Worm (Caenorhabditis elegans) whole organism, L2 larva: ENCODE results near the gene rga-5.

Source experiments
- C34F6.9 ChIP-seq: fragments of 150-350 bp; optimal IDR thresholded peaks from 2 replicates; lab custom pipeline; 2014; ENCODE audit warnings: missing biosample characterization, missing genetic modification characterization
- F13H6.1 ChIP-seq: sonication (generic microtip); optimal IDR thresholded peaks from 2 replicates; lab custom pipeline; 2016; ENCODE audit warnings: missing genetic modification characterization, missing compliant biosample characterization
- R02D3.7 ChIP-seq: fragments of 150-350 bp; optimal IDR thresholded peaks from 2 replicates; lab custom pipeline; 2014; ENCODE audit warnings: missing biosample characterization, missing genetic modification characterization
- Y55F3AM.14 ChIP-seq: fragments of 200-800 bp; sonication (Bioruptor generic); optimal IDR thresholded peaks from 2 replicates; lab custom pipeline; 2018; ENCODE audit warnings: mild to moderate bottlenecking, missing genetic modification characterization, missing compliant biosample characterization
- alr-1 ChIP-seq: fragments of 150-350 bp; optimal IDR thresholded peaks from 2 replicates; lab custom pipeline; 2014; ENCODE audit warnings: missing biosample characterization, missing genetic modification characterization
- aly-2 ChIP-seq: fragments of 150-350 bp; optimal IDR thresholded peaks from 2 replicates; lab custom pipeline; 2014; ENCODE audit warnings: missing biosample characterization, missing genetic modification characterization
- ama-1 ChIP-seq: fragments of 150-350 bp; optimal IDR thresholded peaks from 2 replicates; lab custom pipeline; 2018; ENCODE audit warnings: inconsistent platforms
- blmp-1 ChIP-seq: sonication (generic microtip); optimal IDR thresholded peaks from 2 replicates; lab custom pipeline; 2017; ENCODE audit warnings: missing genetic modification characterization, mild to moderate bottlenecking, missing compliant biosample characterization, antibody characterized with exemption, moderate library complexity; ENCODE audit not compliant: insufficient read depth
- ceh-16 ChIP-seq: fragments of 150-350 bp; optimal IDR thresholded peaks from 2 replicates; lab custom pipeline; 2014; ENCODE audit warnings: missing biosample characterization, missing genetic modification characterization
- ceh-82 ChIP-seq: fragments of 150-350 bp; optimal IDR thresholded peaks from 2 replicates; lab custom pipeline; 2014; ENCODE audit warnings: missing biosample characterization, missing genetic modification characterization
- crh-2 ChIP-seq: sonication (generic microtip); optimal IDR thresholded peaks from 2 replicates; lab custom pipeline; 2017; ENCODE audit warnings: missing biosample characterization, missing genetic modification characterization
- dmd-4 ChIP-seq: sonication (generic microtip); optimal IDR thresholded peaks from 2 replicates; lab custom pipeline; 2017; ENCODE audit warnings: missing biosample characterization, missing genetic modification characterization
- egl-27 ChIP-seq: sonication (generic microtip); optimal IDR thresholded peaks from 3 replicates; lab custom pipeline; 2017; ENCODE audit warnings: missing biosample characterization, missing genetic modification reagents, missing genetic modification characterization
- elt-1 ChIP-seq: fragments of 150-350 bp; optimal IDR thresholded peaks from 2 replicates; lab custom pipeline; 2014; ENCODE audit warnings: missing biosample characterization, missing genetic modification characterization
- elt-3 ChIP-seq: sonication (generic microtip); optimal IDR thresholded peaks from 2 replicates; lab custom pipeline; 2017; ENCODE audit warnings: missing biosample characterization, missing genetic modification characterization
- fos-1 ChIP-seq: fragments of 150-350 bp; optimal IDR thresholded peaks from 2 replicates; lab custom pipeline; 2014; ENCODE audit warnings: missing biosample characterization, missing genetic modification characterization
- gmeb-1 ChIP-seq: fragments of 150-350 bp; optimal IDR thresholded peaks from 2 replicates; lab custom pipeline; 2014; ENCODE audit warnings: missing biosample characterization, missing genetic modification characterization
- lin-11 ChIP-seq: fragments of 150-350 bp; sonication (generic microtip); optimal IDR thresholded peaks from 2 replicates; lab custom pipeline; 2014; ENCODE audit warnings: missing biosample characterization, missing genetic modification characterization, inconsistent platforms, mixed read lengths
- lin-13 ChIP-seq: fragments of 150-350 bp; optimal IDR thresholded peaks from 2 replicates; lab custom pipeline; 2014; ENCODE audit warnings: missing biosample characterization, missing genetic modification reagents, missing genetic modification characterization
- lsy-2 ChIP-seq, 2 experiments: fragments of 150-350 bp in 1 of 2; sonication (generic microtip) in 1 of 2; optimal IDR thresholded peaks; 2 replicates each; lab custom pipeline; 2014 to 2017; ENCODE audit warnings: missing biosample characterization in 2 of 2, missing genetic modification characterization in 2 of 2
- mab-5 ChIP-seq: fragments of 150-350 bp; optimal IDR thresholded peaks from 2 replicates; lab custom pipeline; 2014; ENCODE audit warnings: missing biosample characterization, missing genetic modification characterization
- mbf-1 ChIP-seq: sonication (generic microtip); optimal IDR thresholded peaks from 2 replicates; lab custom pipeline; 2017; ENCODE audit warnings: missing biosample characterization, missing genetic modification characterization
- mdl-1 ChIP-seq, 2 experiments: fragments of 150-350 bp in 1 of 2; sonication (generic microtip) in 1 of 2; optimal IDR thresholded peaks; 2 replicates each; lab custom pipeline; 2017; ENCODE audit warnings: missing biosample characterization in 2 of 2, missing genetic modification characterization in 2 of 2
- nhr-10 ChIP-seq: sonication (generic microtip); optimal IDR thresholded peaks from 2 replicates; lab custom pipeline; 2017; ENCODE audit warnings: missing biosample characterization, missing genetic modification characterization
- nhr-11 ChIP-seq: fragments of 150-350 bp; optimal IDR thresholded peaks from 2 replicates; lab custom pipeline; 2014; ENCODE audit warnings: missing biosample characterization, missing genetic modification characterization
- nhr-12 ChIP-seq: fragments of 150-350 bp; optimal IDR thresholded peaks from 2 replicates; lab custom pipeline; 2014; ENCODE audit warnings: missing biosample characterization, missing genetic modification characterization
- nhr-129 ChIP-seq: fragments of 150-350 bp; optimal IDR thresholded peaks from 2 replicates; lab custom pipeline; 2014; ENCODE audit warnings: missing biosample characterization, missing genetic modification characterization
- nhr-6 ChIP-seq: fragments of 150-350 bp; optimal IDR thresholded peaks from 2 replicates; lab custom pipeline; 2014; ENCODE audit warnings: missing biosample characterization, missing genetic modification characterization
- nhr-77 ChIP-seq: fragments of 150-350 bp; optimal IDR thresholded peaks from 2 replicates; lab custom pipeline; 2014; ENCODE audit warnings: missing biosample characterization, missing genetic modification characterization
- peb-1 ChIP-seq: fragments of 150-350 bp; optimal IDR thresholded peaks from 2 replicates; lab custom pipeline; 2014; ENCODE audit warnings: missing biosample characterization, missing genetic modification characterization
- sem-4 ChIP-seq: fragments of 150-350 bp; optimal IDR thresholded peaks from 2 replicates; lab custom pipeline; 2014; ENCODE audit warnings: missing biosample characterization, missing genetic modification reagents, missing genetic modification characterization
- skn-1 ChIP-seq: sonication (generic microtip); optimal IDR thresholded peaks from 2 replicates; lab custom pipeline; 2017; ENCODE audit warnings: missing biosample characterization, missing genetic modification characterization
- sma-3 ChIP-seq: sonication (generic microtip); optimal IDR thresholded peaks from 2 replicates; lab custom pipeline; 2016; ENCODE audit warnings: missing genetic modification reagents, missing genetic modification characterization, missing compliant biosample characterization
- sma-9 ChIP-seq, 2 experiments: fragments of 150-350 bp in 1 of 2; sonication (generic microtip) in 1 of 2; optimal IDR thresholded peaks; 2 replicates each; lab custom pipeline; 2014 to 2016; ENCODE audit warnings: missing genetic modification characterization in 2 of 2, mild to moderate bottlenecking in 1 of 2, missing biosample characterization in 1 of 2, missing compliant biosample characterization in 1 of 2, missing genetic modification reagents in 1 of 2, moderate library complexity in 1 of 2
- snpc-4 ChIP-seq: fragments of 150-350 bp; optimal IDR thresholded peaks from 2 replicates; lab custom pipeline; 2014; ENCODE audit warnings: missing biosample characterization, missing genetic modification characterization
- unc-55 ChIP-seq: fragments of 150-350 bp; sonication (generic microtip); optimal IDR thresholded peaks from 3 replicates; lab custom pipeline; 2014; ENCODE audit warnings: missing biosample characterization, missing genetic modification reagents, missing genetic modification characterization
- unc-62 ChIP-seq: fragments of 150-350 bp; optimal IDR thresholded peaks from 2 replicates; lab custom pipeline; 2014; ENCODE audit warnings: missing biosample characterization, missing genetic modification reagents, missing genetic modification characterization
- zag-1 ChIP-seq: fragments of 150-350 bp; optimal IDR thresholded peaks from 2 replicates; lab custom pipeline; 2014; ENCODE audit warnings: missing biosample characterization, missing genetic modification characterization
- ztf-1 ChIP-seq: fragments of 200-800 bp; sonication (Bioruptor generic); conservative IDR thresholded peaks from 2 replicates; pipeline ENCODE4 v1.3.6; 2022; ENCODE audit warnings: missing genetic modification characterization, missing compliant biosample characterization
- ztf-4 ChIP-seq: fragments of 150-350 bp; optimal IDR thresholded peaks from 2 replicates; lab custom pipeline; 2014; ENCODE audit warnings: missing biosample characterization, missing genetic modification characterization

The rga-5 gene

DNA sequence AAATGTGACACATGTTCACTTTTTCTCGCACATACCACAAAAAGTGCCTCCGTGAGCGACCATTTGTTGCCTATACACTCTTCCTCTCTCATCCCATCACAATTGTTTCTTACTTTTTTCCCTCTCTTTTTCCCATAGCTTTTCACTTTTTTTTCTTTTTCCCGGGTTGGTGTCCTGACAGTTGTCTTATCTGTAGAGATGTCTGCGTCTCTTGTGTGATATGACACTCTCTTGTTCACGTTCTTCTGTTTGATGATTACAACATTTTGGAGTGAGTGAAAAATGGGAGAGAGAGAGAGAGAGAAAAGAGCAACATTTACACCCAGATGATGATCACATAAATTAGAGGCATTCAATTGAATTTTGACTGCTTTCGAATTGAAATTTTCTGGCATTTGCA is 1.3 kb upstream of the rga-5 start:
- TF ChIP-seq mab-5, result no peak
- no peak for TF ChIP-seq R02D3.7 (tag; lab: Kevin White, UChicago)
- peak; percentile 52 for TF ChIP-seq C34F6.9 (tag; lab: Kevin White, UChicago)
- peak; percentile 52 for TF ChIP-seq blmp-1 (tag; lab: Kevin White, UChicago)
- TF ChIP-seq skn-1 (tag; lab: Kevin White, UChicago), result no peak
- TF ChIP-seq F13H6.1 (tag; lab: Kevin White, UChicago), result peak; percentile 91
- TF ChIP-seq sma-9 (GFP tag; optimal IDR thresholded peaks at IDR 0.05; lab: Kevin White, UChicago), result peak; percentile 67
- no peak for TF ChIP-seq sma-9 (tag; optimal IDR thresholded peaks at IDR 0.05; lab: Kevin White, UChicago)
- peak; percentile 54 for TF ChIP-seq gmeb-1
- no peak for TF ChIP-seq mbf-1 (tag; lab: Kevin White, UChicago)
- TF ChIP-seq mdl-1 (tag; optimal IDR thresholded peaks at IDR 0.05; lab: Kevin White, UChicago), result no peak
- TF ChIP-seq ceh-16 (tag; lab: Kevin White, UChicago), result no peak
- TF ChIP-seq elt-3, result no peak
- TF ChIP-seq dmd-4, result no peak
- TF ChIP-seq lsy-2 (tag; optimal IDR thresholded peaks at IDR 0.05; lab: Kevin White, UChicago), result peak; percentile 8 to 77
- no peak for TF ChIP-seq lin-11 (tag; lab: Kevin White, UChicago)
- TF ChIP-seq fos-1 (tag; lab: Kevin White, UChicago), result peak; percentile 90
- peak; percentile 50 for TF ChIP-seq nhr-6 (tag; lab: Kevin White, UChicago)
- TF ChIP-seq ztf-1 (GFP tag; lab: Robert Waterston, UW), result no peak
- TF ChIP-seq ztf-4 (tag; lab: Kevin White, UChicago), result peak; percentile 66
- TF ChIP-seq ama-1 (lab: Kevin White, UChicago), result no peak
- peak; percentile 95 for TF ChIP-seq nhr-129 (tag; lab: Kevin White, UChicago)
- TF ChIP-seq egl-27 (tag; lab: Kevin White, UChicago), result no peak
- no peak for TF ChIP-seq unc-55
- no peak for TF ChIP-seq peb-1 (tag; lab: Kevin White, UChicago)
- no peak for TF ChIP-seq elt-1 (tag; lab: Kevin White, UChicago)
- no peak for TF ChIP-seq nhr-12
- peak; percentile 36 for TF ChIP-seq sem-4 (tag; lab: Kevin White, UChicago)
- TF ChIP-seq nhr-77 (tag; lab: Kevin White, UChicago), result no peak
- TF ChIP-seq lin-13 (GFP tag; lab: Kevin White, UChicago), result no peak
- TF ChIP-seq crh-2 (tag; lab: Kevin White, UChicago), result peak; percentile 65

DNA sequence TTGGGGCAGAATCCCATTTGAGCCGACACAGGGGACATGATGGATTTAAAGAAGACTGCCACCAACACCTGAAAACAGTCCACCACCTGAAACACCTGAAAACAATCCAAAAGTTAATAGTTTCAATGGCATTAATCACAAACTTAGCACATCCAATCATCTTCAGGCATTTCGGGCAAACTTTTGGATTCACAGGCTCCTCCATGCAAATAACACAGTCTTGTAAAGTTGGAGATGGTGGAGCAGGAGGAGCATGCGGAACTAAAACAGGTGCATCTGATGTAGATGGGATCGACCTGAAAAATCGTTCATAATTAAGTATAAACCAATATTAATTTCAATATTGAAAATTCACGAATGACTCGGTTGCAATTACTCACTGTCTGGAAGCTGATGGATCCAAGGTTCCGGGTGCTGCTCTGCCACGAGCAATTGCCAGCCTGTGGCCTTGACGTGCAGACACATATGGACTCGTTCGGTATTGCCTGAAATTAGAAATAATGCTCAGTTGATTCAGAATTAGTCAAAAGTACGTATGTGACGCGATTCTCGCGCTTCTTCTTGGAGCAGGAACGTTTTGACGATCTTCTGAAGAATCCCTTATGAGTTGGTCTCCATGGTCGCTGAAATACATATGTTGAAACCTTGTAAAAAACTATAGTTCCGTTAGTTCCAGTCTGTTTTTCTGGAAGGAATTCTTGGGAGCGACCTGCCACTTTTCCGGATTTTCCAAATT is 6.9 kb downstream of the rga-5 start:
- no peak for TF ChIP-seq alr-1
- no peak for TF ChIP-seq aly-2 (tag; lab: Kevin White, UChicago)
- TF ChIP-seq mab-5, result no peak
- TF ChIP-seq nhr-12, result no peak
- TF ChIP-seq ztf-4 (tag; lab: Kevin White, UChicago), result no peak
- no peak for TF ChIP-seq snpc-4
- TF ChIP-seq nhr-11 (tag; lab: Kevin White, UChicago), result no peak
- no peak for TF ChIP-seq zag-1 (tag; lab: Kevin White, UChicago)
- no peak for TF ChIP-seq unc-62
- no peak for TF ChIP-seq elt-1 (tag; lab: Kevin White, UChicago)
- no peak for TF ChIP-seq nhr-10 (tag; lab: Kevin White, UChicago)
- no peak for TF ChIP-seq R02D3.7 (tag; lab: Kevin White, UChicago)
- no peak for TF ChIP-seq egl-27 (tag; lab: Kevin White, UChicago)

DNA sequence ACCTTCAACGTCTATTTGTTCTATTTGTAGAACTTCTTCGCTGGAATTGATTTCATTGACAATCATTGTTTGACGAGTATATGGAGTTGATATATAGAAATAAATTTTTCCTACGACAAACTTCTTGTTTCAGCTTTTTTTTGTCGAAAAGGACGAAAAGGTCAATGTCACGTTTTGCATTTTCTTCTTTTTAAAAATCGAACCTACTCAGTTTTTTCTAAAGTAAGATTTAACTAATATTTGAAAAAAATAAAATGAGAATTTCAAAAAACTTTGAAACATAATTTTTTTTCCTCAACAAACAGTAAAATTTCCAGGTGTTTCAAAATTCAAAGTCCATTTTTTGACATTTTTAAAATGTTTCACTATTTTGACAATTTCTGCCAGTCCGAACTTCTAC is 8.6 kb downstream of the rga-5 start, which contains the start of gene H08M01.1:
H08M01.1 (minus strand) TSS at position 101 of the 400 bp plus-strand sequence.
- TF ChIP-seq R02D3.7 (tag; lab: Kevin White, UChicago) (no peak), Y55F3AM.14 (GFP tag; lab: Kevin White, UChicago) (no peak), unc-62 (no peak), sma-3 (GFP tag; lab: Kevin White, UChicago) (no peak), ceh-82 (tag; lab: Kevin White, UChicago) (no peak), gmeb-1 (no peak)
